Fruit fly (Drosophila melanogaster) whole organism, embryonic: Measurements from ENCODE around the gene Plod.

ENCODE experiments used
- Awh ChIP-seq: fragments of 200-800 bp; sonication (Bioruptor generic); IDR thresholded peaks from 2 replicates; pipeline ENCODE4, ENCODE4 v1.3.6; 2022; ENCODE audit warnings: missing biosample characterization, missing genetic modification characterization
- Bteb2 ChIP-seq: fragments of 200-800 bp; sonication (Bioruptor generic); optimal IDR thresholded peaks from 2 replicates; lab custom pipeline; 2016; ENCODE audit warnings: missing biosample characterization, missing genetic modification characterization
- CG11504 ChIP-seq: fragments of 200-800 bp; sonication (Bioruptor generic); optimal IDR thresholded peaks from 3 replicates; lab custom pipeline; 2019; ENCODE audit warnings: missing biosample characterization, mild to moderate bottlenecking, missing genetic modification characterization, moderate library complexity
- CG1233 ChIP-seq: fragments of 200-800 bp; sonication (Bioruptor generic); optimal IDR thresholded peaks from 4 replicates; lab custom pipeline; 2018; ENCODE audit warnings: missing biosample characterization, mild to moderate bottlenecking, missing genetic modification characterization
- CG12744 ChIP-seq: fragments of 200-800 bp; sonication (Bioruptor generic); optimal IDR thresholded peaks from 2 replicates; lab custom pipeline; 2016; ENCODE audit warnings: missing biosample characterization, missing genetic modification characterization
- CG14014 ChIP-seq: fragments of 200-800 bp; sonication (Bioruptor generic); IDR thresholded peaks from 2 replicates; pipeline ENCODE4 v1.3.6; 2022; ENCODE audit warnings: missing biosample characterization, missing genetic modification characterization
- CG14667 ChIP-seq: fragments of 200-800 bp; sonication (Bioruptor generic); IDR thresholded peaks from 2 replicates; pipeline ENCODE4 v1.3.6; 2022; ENCODE audit warnings: missing biosample characterization, missing genetic modification characterization
- CG1647 ChIP-seq: fragments of 200-800 bp; sonication (Bioruptor generic); optimal IDR thresholded peaks from 3 replicates; lab custom pipeline; 2016; ENCODE audit warnings: missing biosample characterization, missing genetic modification characterization
- CG16779 ChIP-seq: fragments of 200-800 bp; sonication (Bioruptor generic); IDR thresholded peaks from 2 replicates; pipeline ENCODE4 v1.3.6; 2022; ENCODE audit warnings: missing biosample characterization, missing genetic modification characterization
- CG17186 ChIP-seq: fragments of 200-800 bp; sonication (Bioruptor generic); optimal IDR thresholded peaks from 3 replicates; lab custom pipeline; 2017; ENCODE audit warnings: missing biosample characterization, missing genetic modification reagents, missing genetic modification characterization
- CG18599 ChIP-seq: fragments of 200-800 bp; sonication (Bioruptor generic); optimal IDR thresholded peaks from 3 replicates; lab custom pipeline; 2017; ENCODE audit warnings: missing biosample characterization, missing genetic modification characterization, mild to moderate bottlenecking, moderate library complexity, missing genetic modification reagents
- CG2129 ChIP-seq: fragments of 200-800 bp; sonication (Bioruptor generic); IDR thresholded peaks from 2 replicates; pipeline ENCODE4 v1.3.6; 2022; ENCODE audit warnings: missing biosample characterization, missing genetic modification characterization; ENCODE audit not compliant: partially characterized antibody
- CG31388 ChIP-seq: fragments of 200-800 bp; sonication (Bioruptor generic); optimal IDR thresholded peaks from 2 replicates; lab custom pipeline; 2016; ENCODE audit warnings: missing biosample characterization, missing genetic modification characterization
- CG32532 ChIP-seq: fragments of 200-800 bp; sonication (Bioruptor generic); IDR thresholded peaks from 2 replicates; pipeline ENCODE4 v1.3.6; 2022; ENCODE audit warnings: missing biosample characterization, missing genetic modification characterization
- CG4707 ChIP-seq: fragments of 200-800 bp; sonication (Bioruptor generic); optimal IDR thresholded peaks from 2 replicates; lab custom pipeline; 2018; ENCODE audit warnings: missing biosample characterization, mild to moderate bottlenecking, missing genetic modification characterization, moderate library complexity
- CG6791 ChIP-seq: fragments of 200-800 bp; sonication (Bioruptor generic); IDR thresholded peaks from 3 replicates; pipeline ENCODE4 v1.3.6; 2022; ENCODE audit warnings: missing biosample characterization, missing genetic modification characterization; ENCODE audit not compliant: partially characterized antibody
- CG7987 ChIP-seq: fragments of 200-800 bp; sonication (Bioruptor generic); optimal IDR thresholded peaks from 2 replicates; lab custom pipeline; 2018; ENCODE audit warnings: missing biosample characterization, mild to moderate bottlenecking, missing genetic modification characterization, moderate library complexity
- CG9876 ChIP-seq: fragments of 200-800 bp; sonication (Bioruptor generic); optimal IDR thresholded peaks from 2 replicates; lab custom pipeline; 2016; ENCODE audit warnings: missing biosample characterization, missing genetic modification characterization
- Chrac-16 ChIP-seq: fragments of 200-800 bp; sonication (Bioruptor generic); optimal IDR thresholded peaks from 3 replicates; lab custom pipeline; 2016; ENCODE audit warnings: missing biosample characterization, missing genetic modification characterization
- CkIIα-i1 ChIP-seq: fragments of 200-800 bp; sonication (Bioruptor generic); IDR thresholded peaks from 2 replicates; pipeline ENCODE4 v1.3.6; 2022; ENCODE audit warnings: missing biosample characterization, missing genetic modification characterization
- Ets97D ChIP-seq: fragments of 200-800 bp; sonication (Bioruptor generic); optimal IDR thresholded peaks from 3 replicates; lab custom pipeline; 2016; ENCODE audit warnings: missing biosample characterization, missing genetic modification characterization
- Gug ChIP-seq: fragments of 200-800 bp; sonication (Bioruptor generic); IDR thresholded peaks from 4 replicates; pipeline ENCODE4 v1.3.6; 2022; ENCODE audit warnings: missing biosample characterization, missing genetic modification characterization
- Hsf ChIP-seq: fragments of 200-800 bp; sonication (Bioruptor generic); optimal IDR thresholded peaks from 3 replicates; lab custom pipeline; 2016; ENCODE audit warnings: missing biosample characterization, missing genetic modification characterization
- Meics ChIP-seq: fragments of 200-800 bp; sonication (Bioruptor generic); optimal IDR thresholded peaks from 2 replicates; lab custom pipeline; 2017; ENCODE audit warnings: missing biosample characterization, mild to moderate bottlenecking, missing genetic modification characterization
- Nf-YA ChIP-seq: fragments of 200-800 bp; sonication (Bioruptor generic); IDR thresholded peaks from 2 replicates; pipeline ENCODE4 v1.3.6; 2022; ENCODE audit warnings: missing biosample characterization, missing genetic modification characterization
- Opbp ChIP-seq: fragments of 200-800 bp; sonication (Bioruptor generic); IDR thresholded peaks from 3 replicates; pipeline ENCODE4 v1.3.6; 2022; ENCODE audit warnings: missing biosample characterization, missing genetic modification characterization; ENCODE audit not compliant: partially characterized antibody
- PHDP ChIP-seq: fragments of 200-800 bp; sonication (Bioruptor generic); optimal IDR thresholded peaks from 3 replicates; lab custom pipeline; 2018; ENCODE audit warnings: missing biosample characterization, mild to moderate bottlenecking, missing genetic modification characterization, moderate library complexity
- Six4 ChIP-seq: fragments of 200-800 bp; sonication (Bioruptor generic); optimal IDR thresholded peaks from 2 replicates; lab custom pipeline; 2016; ENCODE audit warnings: missing biosample characterization, missing genetic modification characterization
- Sox100B ChIP-seq: fragments of 200-800 bp; sonication (Bioruptor generic); optimal IDR thresholded peaks from 3 replicates; lab custom pipeline; 2018; ENCODE audit warnings: missing biosample characterization, mild to moderate bottlenecking, missing genetic modification characterization
- Spps ChIP-seq: fragments of 200-800 bp; sonication (Bioruptor generic); optimal IDR thresholded peaks from 2 replicates; lab custom pipeline; 2018; ENCODE audit warnings: missing biosample characterization, mild to moderate bottlenecking, missing genetic modification characterization
- dmrt99B ChIP-seq: fragments of 200-800 bp; sonication (Bioruptor generic); optimal IDR thresholded peaks from 2 replicates; lab custom pipeline; 2018; ENCODE audit warnings: missing biosample characterization, mild to moderate bottlenecking, missing genetic modification characterization, moderate library complexity
- emc ChIP-seq: fragments of 200-800 bp; sonication (Bioruptor generic); optimal IDR thresholded peaks from 2 replicates; lab custom pipeline; 2016; ENCODE audit warnings: missing biosample characterization, missing genetic modification characterization
- fd96Cb ChIP-seq: fragments of 200-800 bp; sonication (Bioruptor generic); optimal IDR thresholded peaks from 2 replicates; lab custom pipeline; 2018; ENCODE audit warnings: missing biosample characterization, mild to moderate bottlenecking, missing genetic modification characterization, moderate library complexity
- grn ChIP-seq: fragments of 200-800 bp; sonication (Bioruptor generic); optimal IDR thresholded peaks from 3 replicates; lab custom pipeline; 2017; ENCODE audit warnings: missing biosample characterization, missing genetic modification characterization
- ham ChIP-seq: fragments of 200-800 bp; sonication (Bioruptor generic); IDR thresholded peaks from 2 replicates; pipeline ENCODE4 v1.3.6; 2022; ENCODE audit warnings: missing biosample characterization, missing genetic modification characterization
- hkb ChIP-seq, 2 experiments: fragments of 200-800 bp in 1 of 2; fragments of >200 bp in 1 of 2; sonication (Bioruptor generic) in 1 of 2; IDR thresholded peaks in 1 of 2; optimal IDR thresholded peaks in 1 of 2; 2 replicates each; pipeline versions ENCODE4 v1.3.6 to Lab custom; 2017 to 2022; ENCODE audit warnings: missing biosample characterization in 1 of 2, missing genetic modification characterization in 1 of 2
- kah ChIP-seq: fragments of 200-800 bp; sonication (Bioruptor generic); optimal IDR thresholded peaks from 2 replicates; lab custom pipeline; 2018; ENCODE audit warnings: missing biosample characterization, mild to moderate bottlenecking, missing genetic modification characterization
- knrl ChIP-seq: fragments of 200-800 bp; sonication (Bioruptor generic); IDR thresholded peaks from 3 replicates; pipeline ENCODE4 v1.3.6; 2022; ENCODE audit warnings: missing biosample characterization, missing genetic modification characterization; ENCODE audit not compliant: partially characterized antibody
- onecut ChIP-seq: fragments of 200-800 bp; sonication (Bioruptor generic); IDR thresholded peaks from 2 replicates; pipeline ENCODE4 v1.3.6; 2022; ENCODE audit warnings: missing biosample characterization, missing genetic modification characterization
- pan ChIP-seq, 4 experiments: fragments of >200 bp in 3 of 4; fragments of 200-800 bp in 1 of 4; sonication (Bioruptor generic) in 1 of 4; optimal IDR thresholded peaks in 3 of 4; IDR thresholded peaks in 1 of 4; 2 replicates each; pipeline versions ENCODE4 v1.3.6 to Lab custom; 2017 to 2022; ENCODE audit warnings: missing biosample characterization in 2 of 4, missing genetic modification characterization in 2 of 4, mixed read lengths in 1 of 4
- pho ChIP-seq: fragments of 200-800 bp; sonication (Bioruptor generic); optimal IDR thresholded peaks from 2 replicates; lab custom pipeline; 2016; ENCODE audit warnings: missing biosample characterization, missing genetic modification characterization
- psq ChIP-seq: fragments of 200-800 bp; sonication (Bioruptor generic); optimal IDR thresholded peaks from 2 replicates; lab custom pipeline; 2017; ENCODE audit warnings: missing biosample characterization, missing genetic modification characterization
- row ChIP-seq: fragments of 200-800 bp; sonication (Bioruptor generic); IDR thresholded peaks from 3 replicates; pipeline ENCODE4 v1.3.6; 2022; ENCODE audit warnings: missing biosample characterization, missing genetic modification characterization
- salm ChIP-seq: fragments of 200-800 bp; sonication (Bioruptor generic); optimal IDR thresholded peaks from 2 replicates; lab custom pipeline; 2018; ENCODE audit warnings: missing biosample characterization, mild to moderate bottlenecking, missing genetic modification characterization
- sd ChIP-seq: fragments of 200-800 bp; sonication (Bioruptor generic); optimal IDR thresholded peaks from 3 replicates; lab custom pipeline; 2018; ENCODE audit warnings: missing biosample characterization, mild to moderate bottlenecking, missing genetic modification characterization, moderate library complexity
- seq ChIP-seq: fragments of 200-800 bp; sonication (Bioruptor generic); IDR thresholded peaks from 2 replicates; pipeline ENCODE4 v1.3.6; 2022; ENCODE audit warnings: missing biosample characterization, missing genetic modification characterization
- vfl ChIP-seq: fragments of 200-800 bp; sonication (Bioruptor generic); optimal IDR thresholded peaks from 2 replicates; lab custom pipeline; 2016; ENCODE audit warnings: missing biosample characterization, missing genetic modification characterization
- vnd ChIP-seq: fragments of 200-800 bp; sonication (Bioruptor generic); IDR thresholded peaks from 3 replicates; pipeline ENCODE4 v1.3.6; 2022; ENCODE audit warnings: missing biosample characterization, missing genetic modification characterization; ENCODE audit not compliant: partially characterized antibody

The Plod gene

DNA sequence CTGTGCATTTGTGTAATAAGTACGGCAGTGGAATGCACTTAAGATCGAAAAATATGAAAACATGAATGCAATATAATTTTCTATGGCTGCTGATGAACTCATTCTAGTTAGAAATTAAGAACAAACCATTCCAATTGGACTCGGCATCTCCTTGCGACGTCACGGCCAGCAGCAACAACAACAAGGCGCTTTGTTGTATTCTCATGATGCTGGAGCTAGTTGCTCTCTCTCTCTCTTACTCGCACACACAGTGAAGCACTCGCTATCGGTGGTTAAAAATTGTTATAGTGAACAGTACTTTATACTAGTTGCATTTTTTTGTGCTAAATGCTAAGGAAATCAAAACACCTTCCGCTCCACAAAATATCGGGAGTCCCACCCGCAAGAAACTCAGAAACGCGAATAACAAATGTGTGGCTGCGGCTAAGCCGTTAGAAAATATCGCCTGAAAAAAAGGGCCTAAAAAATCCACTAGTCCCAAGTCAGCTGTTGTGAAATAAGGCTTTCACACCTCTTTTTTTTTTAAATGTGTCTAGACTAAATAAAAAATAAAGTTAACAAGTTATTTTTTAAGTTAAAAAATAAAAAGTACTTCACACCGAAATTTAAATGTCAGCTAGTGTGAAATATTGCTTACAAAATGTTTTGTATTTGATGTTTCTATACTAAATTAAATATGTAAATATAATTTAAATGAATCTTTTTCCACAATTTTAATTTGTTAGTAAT, at the start of gene Plod (continued):
- TF ChIP-seq CG7987 (GFP tag; lab: Kevin White, UChicago): no peak
- TF ChIP-seq grn (GFP tag; lab: Kevin White, UChicago): no peak
- no peak for TF ChIP-seq vnd
- peak; percentile 38 for TF ChIP-seq pho (GFP tag; lab: Kevin White, UChicago)
- no peak for TF ChIP-seq CG17186
- TF ChIP-seq fd96Cb (tag; lab: Kevin White, UChicago): peak; percentile 17
- no peak for TF ChIP-seq CG16779 (GFP tag; lab: Robert Waterston, UW)
- peak; percentile 67 for TF ChIP-seq PHDP
- no peak for TF ChIP-seq CG9876 (GFP tag; lab: Kevin White, UChicago)
- no peak for TF ChIP-seq CG31388 (GFP tag; lab: Kevin White, UChicago)
- TF ChIP-seq kah: no peak
- TF ChIP-seq Opbp (GFP tag; lab: Robert Waterston, UW): 0 out of 3 replicates have a peak, but pooled peaks have one; percentile 59
- peak; percentile 43 for TF ChIP-seq psq (GFP tag; lab: Kevin White, UChicago)
- peak; percentile 5 for TF ChIP-seq salm
- no peak for TF ChIP-seq CG14667
- TF ChIP-seq Ets97D: peak; percentile 70
- peak; percentile 19 for TF ChIP-seq Six4
- TF ChIP-seq Awh (GFP tag; lab: Robert Waterston, UW): peak; percentile 39; the same call in 1 of the 2 replicates
- TF ChIP-seq ham: no peak
- TF ChIP-seq Hsf (GFP tag; lab: Kevin White, UChicago): peak; percentile 42
- TF ChIP-seq CG2129 (GFP tag; lab: Robert Waterston, UW): no peak
- TF ChIP-seq CG4707 (GFP tag; lab: Kevin White, UChicago): no peak
- no peak for TF ChIP-seq hkb (optimal IDR thresholded peaks at IDR 0.05; lab: Kevin White, UChicago)
- TF ChIP-seq hkb (GFP tag; IDR thresholded peaks at IDR 0.05; lab: Robert Waterston, UW): peak; percentile 55; the same call in 1 of the 2 replicates
- TF ChIP-seq CG1647: peak; percentile 32
- TF ChIP-seq emc (GFP tag; lab: Kevin White, UChicago): no peak
- peak; percentile 11 for TF ChIP-seq Spps (tag; lab: Kevin White, UChicago)
- TF ChIP-seq CkIIα-i1 (GFP tag; lab: Robert Waterston, UW): no peak
- TF ChIP-seq sd (tag; lab: Kevin White, UChicago): peak; percentile 29
- TF ChIP-seq pan (optimal IDR thresholded peaks at IDR 0.05; lab: Kevin White, UChicago): no peak
- TF ChIP-seq pan (GFP tag; optimal IDR thresholded peaks at IDR 0.05 in 1 of 2, IDR thresholded peaks at IDR 0.05 in 1 of 2): peak in 1 of 2 experiments; percentile 55
- TF ChIP-seq Meics (GFP tag; lab: Kevin White, UChicago): peak; percentile 56
- no peak; the same call in 1 of the 2 replicates for TF ChIP-seq Nf-YA
- TF ChIP-seq CG1233: peak; percentile 17
- TF ChIP-seq Chrac-16 (GFP tag; lab: Kevin White, UChicago): peak; percentile 32
- TF ChIP-seq vfl (GFP tag; lab: Kevin White, UChicago): peak; percentile 56
- 0 out of 3 replicates have a peak, but pooled peaks have one; percentile 45 for TF ChIP-seq CG6791 (GFP tag; lab: Robert Waterston, UW)
- TF ChIP-seq CG18599 (GFP tag; lab: Kevin White, UChicago): peak; percentile 43
- peak; percentile 70 for TF ChIP-seq CG11504
- TF ChIP-seq seq: no peak
- TF ChIP-seq CG12744 (GFP tag; lab: Kevin White, UChicago): no peak
- peak; percentile 68; the same call in 1 of the 2 replicates for TF ChIP-seq CG32532 (GFP tag; lab: Robert Waterston, UW)
- TF ChIP-seq Gug (GFP tag; lab: Robert Waterston, UW): no peak
- peak; percentile 32 for TF ChIP-seq onecut
- no peak for TF ChIP-seq CG14014 (GFP tag; lab: Robert Waterston, UW)
- peak; percentile 81 for TF ChIP-seq row (GFP tag; lab: Robert Waterston, UW)
- TF ChIP-seq dmrt99B (tag; lab: Kevin White, UChicago): peak; percentile 27
- no peak; the same call in 2 of the 3 replicates for TF ChIP-seq knrl (GFP tag; lab: Robert Waterston, UW)
- peak; percentile 44 for TF ChIP-seq Bteb2 (GFP tag; lab: Kevin White, UChicago)
- no peak for TF ChIP-seq Sox100B
